Fruit fly (Drosophila melanogaster): ENCODE measurements around the gene CG14260.
A peak's percentile ranks its signal among the peaks of the same experiment; 100 is the strongest.

Gene CG14260

dm6 chr3R:27288202-27289135 lies 23.2 kb downstream of the CG14260 start, which contains the start of the genes bigmax and Hmu (continued):
- peak; percentile 84 for TF ChIP-seq ems (GFP tag; optimal IDR thresholded peaks at IDR 0.05)
- no peak for TF ChIP-seq Sox100B (GFP tag; optimal IDR thresholded peaks at IDR 0.05)
- TF ChIP-seq CTCF (GFP tag; optimal IDR thresholded peaks at IDR 0.05): peak; percentile 57
- peak; percentile 88 for TF ChIP-seq bbx (GFP tag; IDR thresholded peaks at IDR 0.05; ENCODE audit: partially characterized antibody)
- no peak for TF ChIP-seq CG5180 (GFP tag; optimal IDR thresholded peaks at IDR 0.05)
- peak; percentile 96 for TF ChIP-seq gfzf (GFP tag; optimal IDR thresholded peaks at IDR 0.05)
- peak; percentile 90 for TF ChIP-seq Rfx (GFP tag; IDR thresholded peaks at IDR 0.05)
- TF ChIP-seq psq (GFP tag; optimal IDR thresholded peaks at IDR 0.05): peak; percentile 43
- TF ChIP-seq CG10959 (GFP tag; IDR thresholded peaks at IDR 0.05): peak; percentile 40; the same call in 1 of the 2 replicates
- peak; percentile 95 for TF ChIP-seq CG9797 (GFP tag; optimal IDR thresholded peaks at IDR 0.05)
- peak; percentile 74; the same call in 2 of the 3 replicates for TF ChIP-seq jigr1 (GFP tag; IDR thresholded peaks at IDR 0.05)
- TF ChIP-seq CG10565 (GFP tag; optimal IDR thresholded peaks at IDR 0.05): peak; percentile 36
- TF ChIP-seq CG1529 (GFP tag; optimal IDR thresholded peaks at IDR 0.05): peak; percentile 41
- TF ChIP-seq btn (GFP tag; optimal IDR thresholded peaks at IDR 0.05): no peak
- TF ChIP-seq lola (GFP tag; optimal IDR thresholded peaks at IDR 0.05): peak in 1 of 3 experiments; percentile 70
- TF ChIP-seq Hr3 (GFP tag; optimal IDR thresholded peaks at IDR 0.05): peak; percentile 84
- peak; percentile 91 for TF ChIP-seq CG1603 (tag; optimal IDR thresholded peaks at IDR 0.05)
- TF ChIP-seq Vsx1 (GFP tag; optimal IDR thresholded peaks at IDR 0.05): peak; percentile 7
- peak; percentile 95 for TF ChIP-seq sd (tag; optimal IDR thresholded peaks at IDR 0.05)
- TF ChIP-seq CG9437 (GFP tag; optimal IDR thresholded peaks at IDR 0.05): peak; percentile 98
- peak; percentile 81 for TF ChIP-seq CG4424 (GFP tag; optimal IDR thresholded peaks at IDR 0.05)
- peak; percentile 93 for TF ChIP-seq pho (GFP tag; optimal IDR thresholded peaks at IDR 0.05)
- no peak for TF ChIP-seq usp (GFP tag; optimal IDR thresholded peaks at IDR 0.05)
- TF ChIP-seq Fer2 (tag; optimal IDR thresholded peaks at IDR 0.05): peak; percentile 71
- TF ChIP-seq CG4730 (GFP tag; IDR thresholded peaks at IDR 0.05): peak; percentile 72
- TF ChIP-seq Nf-YA (GFP tag; IDR thresholded peaks at IDR 0.05): peak; percentile 45; the same call in 1 of the 2 replicates
- peak; percentile 20 for TF ChIP-seq MTF-1 (GFP tag; optimal IDR thresholded peaks at IDR 0.05; ENCODE audit: borderline replicate concordance)
- TF ChIP-seq CG7928 (GFP tag; optimal IDR thresholded peaks at IDR 0.05): peak; percentile 70
- TF ChIP-seq Gug (GFP tag; IDR thresholded peaks at IDR 0.05): peak; percentile 78
- TF ChIP-seq NC2β (GFP tag; optimal IDR thresholded peaks at IDR 0.05): peak; percentile 83
- TF ChIP-seq CG31441 (GFP tag; IDR thresholded peaks at IDR 0.05): peak; percentile 67
- TF ChIP-seq CG13894 (tag; optimal IDR thresholded peaks at IDR 0.05): peak; percentile 90
- TF ChIP-seq CG6654 (GFP tag; optimal IDR thresholded peaks at IDR 0.05): no peak
- TF ChIP-seq CG17568 (GFP tag; optimal IDR thresholded peaks at IDR 0.05): no peak
- peak; percentile 1 for TF ChIP-seq CG4328 (GFP tag; optimal IDR thresholded peaks at IDR 0.05)
- peak; percentile 14 for TF ChIP-seq run (tag; optimal IDR thresholded peaks at IDR 0.05)
- peak; percentile 85 for TF ChIP-seq Mad (GFP tag; optimal IDR thresholded peaks at IDR 0.05)
- peak; percentile 94 for TF ChIP-seq nmo (GFP tag; optimal IDR thresholded peaks at IDR 0.05)
- TF ChIP-seq dan (GFP tag; IDR thresholded peaks at IDR 0.05): no peak
- peak; percentile 54; the same call in 1 of the 2 replicates for TF ChIP-seq rib (GFP tag; IDR thresholded peaks at IDR 0.05)
- TF ChIP-seq Sry-δ (GFP tag; optimal IDR thresholded peaks at IDR 0.05): peak; percentile 99
- peak; percentile 91 for TF ChIP-seq CG34422 (GFP tag; IDR thresholded peaks at IDR 0.05)
- TF ChIP-seq CG4617 (GFP tag; optimal IDR thresholded peaks at IDR 0.05; ENCODE audit: borderline replicate concordance): peak; percentile 85
- peak; percentile 85 for TF ChIP-seq CG2889 (GFP tag; IDR thresholded peaks at IDR 0.05)
- peak; percentile 74 for TF ChIP-seq B-H1 (GFP tag; IDR thresholded peaks at IDR 0.05)
- peak; percentile 51; the same call in 1 of the 2 replicates for TF ChIP-seq ato (GFP tag; IDR thresholded peaks at IDR 0.05; ENCODE audit: partially characterized antibody)
- TF ChIP-seq CG4282 (GFP tag; optimal IDR thresholded peaks at IDR 0.05): peak; percentile 78
- peak; percentile 64 for TF ChIP-seq CG12236 (GFP tag; optimal IDR thresholded peaks at IDR 0.05)
